Worm (Caenorhabditis elegans) whole organism, L2 larva: ENCODE data around the gene C54D10.13.

Source experiments
- F13H6.1 ChIP-seq: sonication (generic microtip); optimal IDR thresholded peaks from 2 replicates; lab custom pipeline; 2016; ENCODE audit warnings: missing genetic modification characterization, missing compliant biosample characterization
- elt-3 ChIP-seq: sonication (generic microtip); optimal IDR thresholded peaks from 2 replicates; lab custom pipeline; 2017; ENCODE audit warnings: missing biosample characterization, missing genetic modification characterization
- nhr-25 ChIP-seq: fragments of 150-350 bp; sonication (generic microtip); optimal IDR thresholded peaks from 3 replicates; lab custom pipeline; 2014; ENCODE audit warnings: missing biosample characterization, missing genetic modification characterization

DNA sequence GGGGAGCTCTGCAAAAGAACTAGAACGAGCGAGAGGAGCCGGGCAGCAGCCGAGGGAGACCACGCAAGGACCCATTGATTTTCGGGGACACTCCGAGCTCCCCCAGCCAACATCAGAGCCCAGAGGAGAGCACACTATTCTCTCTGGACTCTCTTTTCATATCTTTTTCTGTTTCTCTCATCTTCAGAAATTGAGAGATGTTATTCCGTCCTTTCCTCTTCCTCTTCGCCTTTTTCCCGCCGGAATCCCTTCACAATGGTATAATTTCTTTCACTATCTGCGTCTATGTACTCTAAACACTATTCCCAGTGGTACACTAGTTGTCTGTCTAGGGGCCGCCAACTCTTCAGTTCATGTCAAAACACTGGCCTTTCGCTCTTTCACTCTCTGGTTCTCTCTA lies 33.3 kb upstream of the C54D10.13 start:
- TF ChIP-seq nhr-25 (tag; lab: Kevin White, UChicago) (peak; percentile 63), F13H6.1 (tag; lab: Kevin White, UChicago) (peak; percentile 96), elt-3 (tag; lab: Kevin White, UChicago) (no peak)
